Worm (Caenorhabditis elegans): Measurements from ENCODE around the gene jmjd-5.

jmjd-5 gene

ce11 chrV:11140326-11140725 lies 13.0 kb downstream of the jmjd-5 start (continued):
- TF ChIP-seq nhr-11 (tag; optimal IDR thresholded peaks at IDR 0.05), result peak; percentile 20
- TF ChIP-seq zip-11 (GFP tag; IDR thresholded peaks at IDR 0.05), result no peak
- no peak for TF ChIP-seq nhr-25 (tag; optimal IDR thresholded peaks at IDR 0.05; ENCODE audit: borderline replicate concordance, insufficient read depth)
- TF ChIP-seq zag-1 (tag; optimal IDR thresholded peaks at IDR 0.05), result no peak
- no peak for TF ChIP-seq ceh-62 (tag; optimal IDR thresholded peaks at IDR 0.05)
- TF ChIP-seq tag-97 (GFP tag; IDR thresholded peaks at IDR 0.05), result no peak
- no peak for TF ChIP-seq ama-1 (optimal IDR thresholded peaks at IDR 0.05)
- no peak for TF ChIP-seq T20F7.1 (GFP tag; optimal IDR thresholded peaks at IDR 0.05)
- TF ChIP-seq fkh-10 (GFP tag; optimal IDR thresholded peaks at IDR 0.05), result no peak

DNA sequence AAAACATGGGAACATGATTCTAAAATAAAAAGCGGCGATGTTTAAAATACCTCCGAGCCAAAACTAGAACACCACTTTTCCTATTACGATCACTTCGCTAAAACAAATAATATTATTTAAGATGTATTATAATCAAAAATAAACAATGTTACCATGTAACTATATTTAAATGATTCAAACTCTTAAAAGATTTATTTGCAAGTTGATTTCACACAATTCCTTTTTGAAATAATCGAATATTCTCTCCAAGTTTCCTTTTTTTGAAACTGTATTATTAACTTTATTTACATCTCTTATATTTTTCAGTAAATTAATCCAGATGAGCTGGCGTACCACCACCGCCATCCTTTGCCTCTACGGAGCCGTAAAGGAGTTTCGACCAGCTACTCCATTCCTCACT lies 13.9 kb downstream of the jmjd-5 start, which contains the start of gene folt-1:
Gene folt-1 (plus strand): TSS at position 301 of the 400 bp plus-strand sequence.
- TF ChIP-seq rbr-2 (tag; optimal IDR thresholded peaks at IDR 0.05), result no peak
- TF ChIP-seq tra-1 (GFP tag; IDR thresholded peaks at IDR 0.05), result no peak
- no peak for TF ChIP-seq duxl-1 (tag; optimal IDR thresholded peaks at IDR 0.05; ENCODE audit: poor library complexity)
- no peak for TF ChIP-seq nhr-11 (tag; optimal IDR thresholded peaks at IDR 0.05)
- TF ChIP-seq Y75B8A.6 (GFP tag; IDR thresholded peaks at IDR 0.05), result no peak
- TF ChIP-seq unc-130 (GFP tag; optimal IDR thresholded peaks at IDR 0.05), result no peak
- no peak for TF ChIP-seq fkh-10 (GFP tag; optimal IDR thresholded peaks at IDR 0.05)
- no peak for TF ChIP-seq ZK337.2 (GFP tag; IDR thresholded peaks at IDR 0.05)
- TF ChIP-seq sdz-12 (GFP tag; optimal IDR thresholded peaks at IDR 0.05), result no peak
- TF ChIP-seq daf-12 (tag; optimal IDR thresholded peaks at IDR 0.05), result no peak
- TF ChIP-seq hlh-11 (tag; optimal IDR thresholded peaks at IDR 0.05), result no peak
- TF ChIP-seq unc-62 (GFP tag; optimal IDR thresholded peaks at IDR 0.05 in 1 of 2), result no peak
- TF ChIP-seq unc-62 (tag; optimal IDR thresholded peaks at IDR 0.05), result no peak
- no peak for TF ChIP-seq daf-19 (GFP tag; conservative IDR thresholded peaks at IDR 0.05)
- TF ChIP-seq skn-1 (tag; optimal IDR thresholded peaks at IDR 0.05), result no peak
- TF ChIP-seq nhr-10 (tag; optimal IDR thresholded peaks at IDR 0.05), result no peak
- TF ChIP-seq F26F4.8 (GFP tag; conservative IDR thresholded peaks at IDR 0.05), result no peak
- no peak for TF ChIP-seq saeg-2 (GFP tag; IDR thresholded peaks at IDR 0.05)
- TF ChIP-seq dmd-8 (GFP tag; IDR thresholded peaks at IDR 0.05), result no peak
- no peak for TF ChIP-seq lim-7 (GFP tag; IDR thresholded peaks at IDR 0.05)

DNA sequence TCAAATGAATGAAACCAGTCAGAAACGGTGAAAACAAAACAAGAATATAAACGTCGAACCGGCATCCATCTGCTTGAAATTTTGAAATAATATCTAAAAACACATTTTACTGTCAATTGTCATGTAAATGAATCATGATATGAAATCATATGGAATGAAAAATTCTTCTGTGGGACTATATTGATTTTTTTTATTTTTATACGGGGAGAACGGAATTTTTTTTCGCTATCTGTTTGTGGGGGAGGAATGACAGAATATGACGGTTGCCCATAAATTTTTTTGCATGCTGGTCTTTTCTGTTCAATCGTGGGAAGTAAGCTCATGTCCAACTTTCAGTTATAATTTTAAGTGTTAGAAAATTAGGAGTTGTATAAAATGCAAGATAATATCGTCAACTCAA lies 17.4 kb downstream of the jmjd-5 start, which contains the start of gene C06H2.7:
Gene C06H2.7 (minus strand): TSS at position 101 of the 400 bp plus-strand sequence.
- no peak for TF ChIP-seq snpc-4 (tag; optimal IDR thresholded peaks at IDR 0.05)
- no peak for TF ChIP-seq Y5F2A.4 (GFP tag; optimal IDR thresholded peaks at IDR 0.05)
- TF ChIP-seq arid-1 (GFP tag; conservative IDR thresholded peaks at IDR 0.05), result no peak
- TF ChIP-seq lin-38 (GFP tag; IDR thresholded peaks at IDR 0.05), result no peak
- no peak for TF ChIP-seq Y75B8A.6 (GFP tag; IDR thresholded peaks at IDR 0.05)
- no peak for TF ChIP-seq snpc-1.2 (GFP tag; IDR thresholded peaks at IDR 0.05)
- TF ChIP-seq ceh-20 (GFP tag; IDR thresholded peaks at IDR 0.05), result no peak
- TF ChIP-seq F37D6.2 (tag; optimal IDR thresholded peaks at IDR 0.05), result no peak
- no peak for TF ChIP-seq attf-4 (tag; optimal IDR thresholded peaks at IDR 0.05)

DNA sequence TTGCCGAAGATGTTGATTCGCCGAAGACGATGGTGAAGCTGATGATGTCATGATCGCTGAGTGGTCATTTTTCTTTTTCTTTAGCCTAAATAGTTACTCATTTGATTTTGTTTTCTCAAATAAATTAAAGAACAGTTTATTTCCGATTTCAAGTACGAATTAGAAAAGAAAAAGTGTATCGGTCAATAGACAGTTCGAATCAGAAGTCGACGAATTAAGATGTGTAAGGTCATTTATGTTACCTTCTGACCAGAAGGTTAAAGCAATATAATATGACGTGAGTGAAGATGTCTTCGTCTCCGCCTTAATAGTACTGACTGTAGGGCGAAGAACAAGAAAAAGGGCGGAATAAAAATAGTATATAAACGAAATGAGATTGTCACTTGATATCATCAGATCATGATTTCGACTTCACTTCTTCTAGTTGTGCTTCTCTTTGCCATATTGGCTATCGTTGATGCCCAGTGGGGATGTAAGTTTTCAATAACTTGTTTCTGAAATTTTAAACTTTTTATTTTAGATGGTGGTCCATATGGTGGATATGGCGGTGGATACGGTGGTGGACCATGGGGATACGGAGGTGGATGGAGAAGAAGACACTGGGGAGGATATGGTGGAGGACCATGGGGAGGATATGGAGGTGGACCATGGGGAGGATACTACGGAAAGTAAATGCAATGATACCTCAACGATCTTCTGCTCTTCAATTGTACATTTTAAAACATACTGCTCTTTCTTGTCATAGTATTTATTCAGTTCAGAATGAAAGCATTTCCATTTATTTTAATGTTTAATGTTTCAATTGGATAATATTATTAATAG lies 19.9 kb downstream of the jmjd-5 start, which contains the start of the genes T19C4.24 and nlp-33:
Gene T19C4.24 (minus strand): TSS at position 51 of the 822 bp plus-strand sequence.
Gene nlp-33 (plus strand): TSS at position 389 of the 822 bp plus-strand sequence.
- TF ChIP-seq egl-43 (GFP tag; IDR thresholded peaks at IDR 0.05) (0 out of 2 replicates have a peak, but pooled peaks have one; percentile 14), sdz-12 (GFP tag; optimal IDR thresholded peaks at IDR 0.05) (no peak), dve-1 (tag; optimal IDR thresholded peaks at IDR 0.05; ENCODE audit: insufficient read depth) (no peak), ama-1 (optimal IDR thresholded peaks at IDR 0.05) (peak; percentile 94), mdl-1 (tag; optimal IDR thresholded peaks at IDR 0.05) (no peak), madf-9 (GFP tag; conservative IDR thresholded peaks at IDR 0.05) (0 out of 2 replicates have a peak, but pooled peaks have one; percentile 4), hlh-30 (tag; optimal IDR thresholded peaks at IDR 0.05; ENCODE audit: insufficient read depth) (peak; percentile 49), Y75B8A.6 (GFP tag; IDR thresholded peaks at IDR 0.05) (no peak), F26F4.8 (GFP tag; conservative IDR thresholded peaks at IDR 0.05) (no peak), F44E2.7 (GFP tag; IDR thresholded peaks at IDR 0.05) (no peak), nhr-111 (GFP tag; optimal IDR thresholded peaks at IDR 0.05) (no peak), daf-12 (tag; optimal IDR thresholded peaks at IDR 0.05) (no peak), nhr-25 (tag; optimal IDR thresholded peaks at IDR 0.05; ENCODE audit: borderline replicate concordance, insufficient read depth) (peak; percentile 78), Y105C5A.15 (GFP tag; IDR thresholded peaks at IDR 0.05) (no peak), lin-38 (GFP tag; IDR thresholded peaks at IDR 0.05) (no peak), mxl-2 (GFP tag; conservative IDR thresholded peaks at IDR 0.05) (0 out of 2 replicates have a peak, but pooled peaks have one; percentile 50), nhr-41 (GFP tag; IDR thresholded peaks at IDR 0.05) (no peak)
